Fruit fly (Drosophila melanogaster): ENCODE measurements around the gene pim.

pim gene

dm6 chr2L:10362408-10363067 lies at the start of gene pim, which contains the start of gene Cand1:
pim (plus strand) TSS chr2L:10362989.
Cand1 (minus strand) TSS chr2L:10362707.
- TF ChIP-seq CG8159 (tag; optimal IDR thresholded peaks at IDR 0.05) = no peak
- no peak for TF ChIP-seq Ets98B (GFP tag; IDR thresholded peaks at IDR 0.05)
- no peak for TF ChIP-seq fd96Ca (GFP tag; IDR thresholded peaks at IDR 0.05)
- no peak for TF ChIP-seq CG32121 (GFP tag; IDR thresholded peaks at IDR 0.05)
- no peak for TF ChIP-seq CG17806 (tag; optimal IDR thresholded peaks at IDR 0.05)
- TF ChIP-seq CG14655 (GFP tag; optimal IDR thresholded peaks at IDR 0.05) = no peak
- no peak for TF ChIP-seq EcR (GFP tag; optimal IDR thresholded peaks at IDR 0.05)
- TF ChIP-seq CG9948 (tag; optimal IDR thresholded peaks at IDR 0.05) = no peak
- TF ChIP-seq CG4496 (GFP tag; IDR thresholded peaks at IDR 0.05) = no peak
- TF ChIP-seq CG34367 (tag; optimal IDR thresholded peaks at IDR 0.05) = no peak
- no peak for TF ChIP-seq D1 (tag; optimal IDR thresholded peaks at IDR 0.05)
- no peak for TF ChIP-seq Snoo (tag; optimal IDR thresholded peaks at IDR 0.05)
- TF ChIP-seq CG10348 (GFP tag; IDR thresholded peaks at IDR 0.05) = no peak
- TF ChIP-seq Pif1B (GFP tag; optimal IDR thresholded peaks at IDR 0.05) = no peak
- no peak for TF ChIP-seq CG8301 (tag; optimal IDR thresholded peaks at IDR 0.05)

- TF ChIP-seq CG34367 (tag; optimal IDR thresholded peaks at IDR 0.05) = no peak
- TF ChIP-seq CG8159 (tag; optimal IDR thresholded peaks at IDR 0.05) = no peak
- no peak for TF ChIP-seq CG8301 (tag; optimal IDR thresholded peaks at IDR 0.05)
- no peak for TF ChIP-seq CG4496 (GFP tag; IDR thresholded peaks at IDR 0.05)
- peak; percentile 24 for TF ChIP-seq CG15710 (tag; optimal IDR thresholded peaks at IDR 0.05)
- TF ChIP-seq EcR (GFP tag; optimal IDR thresholded peaks at IDR 0.05) = peak; percentile 27
- TF ChIP-seq rn (GFP tag; IDR thresholded peaks at IDR 0.05) = no peak
These were observed 48.2 kb upstream of the pim start, which contains the start of the genes Usp14 and CG4972 for dm6 chr2L:10314327-10315210. Usp14 (minus strand) TSS chr2L:10314396. CG4972 (plus strand) TSS chr2L:10314792.

DNA sequence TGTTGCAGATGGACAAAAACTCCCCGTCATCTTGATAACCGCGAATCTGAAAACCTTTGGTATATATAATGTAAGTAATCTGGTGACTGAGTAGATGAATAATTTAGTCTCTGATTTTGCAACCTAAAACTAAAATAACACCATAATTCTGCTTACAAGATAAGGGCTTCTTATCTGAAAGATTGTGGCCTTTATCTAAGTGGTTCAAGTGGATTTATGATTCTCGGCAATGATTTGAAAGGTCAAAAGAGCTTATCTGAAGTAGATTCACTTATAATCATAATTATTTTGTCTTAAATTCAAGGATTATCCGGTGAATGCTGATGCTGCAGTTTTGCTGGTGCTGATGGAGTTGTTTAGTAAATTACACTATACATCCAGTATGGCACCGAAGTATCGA lies 46.9 kb upstream of the pim start:
- TF ChIP-seq D1 (tag; optimal IDR thresholded peaks at IDR 0.05) (no peak), Ets98B (GFP tag; IDR thresholded peaks at IDR 0.05) (no peak), EcR (GFP tag; optimal IDR thresholded peaks at IDR 0.05) (no peak), CG10348 (GFP tag; IDR thresholded peaks at IDR 0.05) (no peak)

- TF ChIP-seq CG9948 (tag; optimal IDR thresholded peaks at IDR 0.05) (no peak), CG32121 (GFP tag; IDR thresholded peaks at IDR 0.05) (no peak), D1 (tag; optimal IDR thresholded peaks at IDR 0.05) (no peak)
These were observed 42.5 kb upstream of the pim start for dm6 chr2L:10320174-10320775.

- no peak for TF ChIP-seq CG10348 (GFP tag; IDR thresholded peaks at IDR 0.05)
- TF ChIP-seq Pif1B (GFP tag; optimal IDR thresholded peaks at IDR 0.05) = no peak
- TF ChIP-seq fd96Ca (GFP tag; IDR thresholded peaks at IDR 0.05) = no peak
- TF ChIP-seq CG15710 (tag; optimal IDR thresholded peaks at IDR 0.05) = no peak
- TF ChIP-seq CG32121 (GFP tag; IDR thresholded peaks at IDR 0.05) = no peak
- TF ChIP-seq CG8301 (tag; optimal IDR thresholded peaks at IDR 0.05) = no peak
- TF ChIP-seq CG12605 (GFP tag; IDR thresholded peaks at IDR 0.05) = no peak
- no peak for TF ChIP-seq CG4496 (GFP tag; IDR thresholded peaks at IDR 0.05)
- TF ChIP-seq EcR (GFP tag; optimal IDR thresholded peaks at IDR 0.05) = no peak
- no peak for TF ChIP-seq CG34367 (tag; optimal IDR thresholded peaks at IDR 0.05)
- no peak for TF ChIP-seq gl (tag; optimal IDR thresholded peaks at IDR 0.05)
- TF ChIP-seq CG13204 (GFP tag; optimal IDR thresholded peaks at IDR 0.05) = no peak
- no peak for TF ChIP-seq CG8159 (tag; optimal IDR thresholded peaks at IDR 0.05)
- no peak for TF ChIP-seq Pif1A (GFP tag; optimal IDR thresholded peaks at IDR 0.05)
- no peak for TF ChIP-seq Ets98B (GFP tag; IDR thresholded peaks at IDR 0.05)
- no peak for TF ChIP-seq Snoo (tag; optimal IDR thresholded peaks at IDR 0.05)
These were observed 41.7 kb upstream of the pim start for dm6 chr2L:10321036-10321583.

DNA sequence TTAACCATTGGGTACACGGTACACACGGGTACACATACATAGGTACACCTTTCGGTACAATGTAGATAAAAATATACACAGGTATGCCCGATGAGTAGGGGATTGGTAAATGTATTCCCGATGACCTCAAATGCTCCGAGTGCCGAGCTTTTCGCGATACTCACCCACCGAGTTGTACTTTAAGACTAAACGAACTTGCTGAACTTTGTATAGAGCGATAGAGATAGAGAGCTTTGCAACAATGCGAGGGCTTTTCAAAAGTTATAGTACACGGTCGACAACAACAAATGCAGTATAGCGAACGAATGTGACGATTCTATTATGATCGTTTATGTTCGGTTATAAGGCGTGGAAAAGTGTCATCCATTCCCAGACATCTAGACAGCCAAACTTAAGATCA lies 41.2 kb upstream of the pim start:
- no peak for TF ChIP-seq CG8159 (tag; optimal IDR thresholded peaks at IDR 0.05)
- no peak for TF ChIP-seq CG34367 (tag; optimal IDR thresholded peaks at IDR 0.05)
- no peak for TF ChIP-seq Pif1A (GFP tag; optimal IDR thresholded peaks at IDR 0.05)
- TF ChIP-seq EcR (GFP tag; optimal IDR thresholded peaks at IDR 0.05) = peak; percentile 90
- no peak for TF ChIP-seq CG15710 (tag; optimal IDR thresholded peaks at IDR 0.05)
- no peak for TF ChIP-seq CG12605 (GFP tag; IDR thresholded peaks at IDR 0.05)
- peak; percentile 42 for TF ChIP-seq gl (tag; optimal IDR thresholded peaks at IDR 0.05)
- no peak for TF ChIP-seq CG4496 (GFP tag; IDR thresholded peaks at IDR 0.05)
- no peak for TF ChIP-seq CG13204 (GFP tag; optimal IDR thresholded peaks at IDR 0.05)
- no peak for TF ChIP-seq Snoo (tag; optimal IDR thresholded peaks at IDR 0.05)
- no peak for TF ChIP-seq CG9948 (tag; optimal IDR thresholded peaks at IDR 0.05)
- TF ChIP-seq CG10348 (GFP tag; IDR thresholded peaks at IDR 0.05) = no peak
- no peak for TF ChIP-seq CG17806 (tag; optimal IDR thresholded peaks at IDR 0.05)
- TF ChIP-seq CG8301 (tag; optimal IDR thresholded peaks at IDR 0.05) = no peak
- TF ChIP-seq CG32121 (GFP tag; IDR thresholded peaks at IDR 0.05) = peak; percentile 51; the same call in 1 of the 2 replicates
- no peak for TF ChIP-seq fd96Ca (GFP tag; IDR thresholded peaks at IDR 0.05)

All from whole organism, pupa.